Worm (Caenorhabditis elegans) whole organism, L4 larva: ENCODE data around the gene gdi-1.

ENCODE experiments used
- F10B5.3 ChIP-seq: sonication (generic microtip); optimal IDR thresholded peaks from 2 replicates; lab custom pipeline; 2016; ENCODE audit warnings: mild to moderate bottlenecking, missing genetic modification characterization, missing compliant biosample characterization
- F26F4.8 ChIP-seq: fragments of 200-800 bp; sonication (Bioruptor generic); conservative IDR thresholded peaks from 2 replicates; pipeline ENCODE4 v1.3.6; 2022; ENCODE audit warnings: missing genetic modification characterization, missing compliant biosample characterization
- F49E8.2 ChIP-seq: sonication (generic microtip); optimal IDR thresholded peaks from 2 replicates; lab custom pipeline; 2016; ENCODE audit warnings: missing compliant biosample characterization, mild to moderate bottlenecking, missing genetic modification characterization, borderline replicate concordance
- T26A8.4 ChIP-seq: fragments of 200-800 bp; sonication (Bioruptor generic); IDR thresholded peaks from 2 replicates; pipeline ENCODE4 v1.3.6; 2022; ENCODE audit warnings: missing genetic modification characterization, missing compliant biosample characterization
- Y48G9A.11 ChIP-seq: fragments of 200-800 bp; sonication (Bioruptor generic); IDR thresholded peaks from 2 replicates; pipeline ENCODE4 v1.3.6; 2022; ENCODE audit warnings: missing genetic modification reagents, missing genetic modification characterization, missing compliant biosample characterization
- Y5F2A.4 ChIP-seq: fragments of 200-800 bp; sonication (Bioruptor generic); optimal IDR thresholded peaks from 2 replicates; lab custom pipeline; 2018; ENCODE audit warnings: mild to moderate bottlenecking, missing genetic modification characterization, missing compliant biosample characterization
- ZK337.2 ChIP-seq: fragments of 200-800 bp; sonication (Bioruptor generic); IDR thresholded peaks from 2 replicates; pipeline ENCODE4 v1.3.6; 2022; ENCODE audit warnings: missing genetic modification reagents, missing genetic modification characterization, missing compliant biosample characterization
- aha-1 ChIP-seq: fragments of 150-350 bp; peaks from one replicate; lab custom pipeline; 2014; ENCODE audit warnings: missing biosample characterization, missing genetic modification characterization
- arid-1 ChIP-seq: fragments of 200-800 bp; sonication (Bioruptor generic); conservative IDR thresholded peaks from 2 replicates; pipeline ENCODE4 v1.3.6; 2022; ENCODE audit warnings: missing genetic modification reagents, missing genetic modification characterization, missing compliant biosample characterization
- ceh-20 ChIP-seq: fragments of 200-800 bp; sonication (Bioruptor generic); IDR thresholded peaks from 2 replicates; pipeline ENCODE4 v1.3.6; 2022; ENCODE audit warnings: missing genetic modification reagents, missing genetic modification characterization, missing compliant biosample characterization
- ceh-44 ChIP-seq: fragments of 200-800 bp; sonication (Bioruptor generic); IDR thresholded peaks from 2 replicates; pipeline ENCODE4 v1.3.6; 2022; ENCODE audit warnings: missing genetic modification reagents, missing genetic modification characterization, missing compliant biosample characterization
- ceh-82 ChIP-seq: sonication (generic microtip); optimal IDR thresholded peaks from 2 replicates; lab custom pipeline; 2017; ENCODE audit warnings: missing biosample characterization, missing genetic modification characterization
- daf-16 ChIP-seq, 3 experiments: sonication (generic microtip); optimal IDR thresholded peaks; 2 replicates each; lab custom pipeline; 2016 to 2017; ENCODE audit warnings: missing genetic modification characterization in 3 of 3, missing genetic modification reagents in 3 of 3, mild to moderate bottlenecking in 2 of 3, missing compliant biosample characterization in 2 of 3, missing biosample characterization in 1 of 3, moderate library complexity in 1 of 3
- dmd-6 ChIP-seq: fragments of 200-800 bp; sonication (Bioruptor generic); IDR thresholded peaks from 2 replicates; pipeline ENCODE4 v1.3.6; 2022; ENCODE audit warnings: missing genetic modification reagents, missing genetic modification characterization, missing compliant biosample characterization
- dpl-1 ChIP-seq: fragments of 150-350 bp; optimal IDR thresholded peaks from 2 replicates; lab custom pipeline; 2014; ENCODE audit warnings: missing biosample characterization, missing genetic modification reagents, missing genetic modification characterization
- egl-27 ChIP-seq: sonication (generic microtip); optimal IDR thresholded peaks from 3 replicates; lab custom pipeline; 2017; ENCODE audit warnings: missing biosample characterization, missing genetic modification reagents, missing genetic modification characterization
- egl-43 ChIP-seq: fragments of 200-800 bp; sonication (Bioruptor generic); IDR thresholded peaks from 2 replicates; pipeline ENCODE4 v1.3.6; 2022; ENCODE audit warnings: missing genetic modification reagents, missing genetic modification characterization, missing compliant biosample characterization
- hif-1 ChIP-seq, 2 experiments: sonication (generic microtip); optimal IDR thresholded peaks; 2 replicates each; lab custom pipeline; 2016 to 2017; ENCODE audit warnings: missing compliant biosample characterization in 2 of 2, missing genetic modification characterization in 2 of 2, missing genetic modification reagents in 2 of 2, missing genotype in 2 of 2, mild to moderate bottlenecking in 1 of 2
- lin-1 ChIP-seq: fragments of 200-800 bp; sonication (Bioruptor generic); IDR thresholded peaks from 2 replicates; pipeline ENCODE4 v1.3.6; 2022; ENCODE audit warnings: missing genetic modification reagents, missing genetic modification characterization, missing compliant biosample characterization
- lin-29 ChIP-seq: fragments of 200-800 bp; sonication (Bioruptor generic); IDR thresholded peaks from 2 replicates; pipeline ENCODE4 v1.3.6; 2022; ENCODE audit warnings: missing genetic modification reagents, missing genetic modification characterization, missing compliant biosample characterization
- lin-38 ChIP-seq: fragments of 200-800 bp; sonication (Bioruptor generic); IDR thresholded peaks from 2 replicates; pipeline ENCODE4 v1.3.6; 2022; ENCODE audit warnings: missing genetic modification reagents, missing genetic modification characterization, missing compliant biosample characterization
- mdt-29 ChIP-seq: fragments of 200-800 bp; sonication (Bioruptor generic); IDR thresholded peaks from 2 replicates; pipeline ENCODE4 v1.3.6; 2022; ENCODE audit warnings: missing genetic modification reagents, missing genetic modification characterization, missing compliant biosample characterization
- mes-2 ChIP-seq: sonication (generic microtip); optimal IDR thresholded peaks from 2 replicates; lab custom pipeline; 2016; ENCODE audit warnings: missing genotype, mild to moderate bottlenecking, missing genetic modification characterization, missing compliant biosample characterization; ENCODE audit not compliant: poor library complexity, severe bottlenecking
- nhr-10 ChIP-seq: fragments of 150-350 bp; optimal IDR thresholded peaks from 2 replicates; lab custom pipeline; 2014; ENCODE audit warnings: missing biosample characterization, missing genetic modification characterization
- nhr-111 ChIP-seq: fragments of 200-800 bp; sonication (Bioruptor generic); optimal IDR thresholded peaks from 2 replicates; lab custom pipeline; 2018; ENCODE audit warnings: mild to moderate bottlenecking, missing genetic modification characterization, missing compliant biosample characterization
- nhr-237 ChIP-seq: sonication (generic microtip); optimal IDR thresholded peaks from 2 replicates; lab custom pipeline; 2017; ENCODE audit warnings: missing biosample characterization, missing genetic modification characterization
- nhr-41 ChIP-seq: fragments of 200-800 bp; sonication (Bioruptor generic); IDR thresholded peaks from 2 replicates; pipeline ENCODE4 v1.3.6; 2022; ENCODE audit warnings: missing genetic modification reagents, missing genetic modification characterization, missing compliant biosample characterization
- pha-4 ChIP-seq, 2 experiments: fragments of 150-350 bp in 1 of 2; fragments of 200-800 bp in 1 of 2; sonication (Bioruptor generic) in 1 of 2; IDR thresholded peaks in 1 of 2; optimal IDR thresholded peaks in 1 of 2; 2 replicates each; pipeline versions ENCODE4 v1.3.6 to Lab custom; 2014 to 2022; ENCODE audit warnings: missing genetic modification characterization in 2 of 2, missing genetic modification reagents in 2 of 2, missing biosample characterization in 1 of 2, missing compliant biosample characterization in 1 of 2
- saeg-2 ChIP-seq: fragments of 200-800 bp; sonication (Bioruptor generic); IDR thresholded peaks from 2 replicates; pipeline ENCODE4 v1.3.6; 2022; ENCODE audit warnings: missing genetic modification reagents, missing genetic modification characterization, missing compliant biosample characterization
- set-16 ChIP-seq: fragments of 200-800 bp; sonication (Bioruptor generic); IDR thresholded peaks from 2 replicates; pipeline ENCODE4 v1.3.6; 2022; ENCODE audit warnings: missing genetic modification reagents, missing genetic modification characterization, missing compliant biosample characterization
- snpc-1.2 ChIP-seq: fragments of 200-800 bp; sonication (Bioruptor generic); IDR thresholded peaks from 2 replicates; pipeline ENCODE4 v1.3.6; 2022; ENCODE audit warnings: missing genetic modification reagents, missing genetic modification characterization, missing compliant biosample characterization
- snpc-4 ChIP-seq: fragments of 150-350 bp; optimal IDR thresholded peaks from 2 replicates; lab custom pipeline; 2014; ENCODE audit warnings: missing biosample characterization, missing genetic modification characterization
- spr-3 ChIP-seq: fragments of 200-800 bp; sonication (Bioruptor generic); optimal IDR thresholded peaks from 2 replicates; lab custom pipeline; 2018; ENCODE audit warnings: mild to moderate bottlenecking, missing genetic modification characterization, missing compliant biosample characterization
- tag-97 ChIP-seq: fragments of 200-800 bp; sonication (Bioruptor generic); IDR thresholded peaks from 2 replicates; pipeline ENCODE4 v1.3.6; 2022; ENCODE audit warnings: missing genetic modification characterization, missing compliant biosample characterization
- unc-130 ChIP-seq: sonication (generic microtip); optimal IDR thresholded peaks from 2 replicates; lab custom pipeline; 2016; ENCODE audit warnings: missing genetic modification reagents, missing genetic modification characterization, missing compliant biosample characterization
- unc-62 ChIP-seq, 3 experiments: fragments of 150-350 bp in 1 of 3; sonication (generic microtip); optimal IDR thresholded peaks in 2 of 3; peaks in 1 of 3; 1 replicate in 1 of 3; 2 replicates in 2 of 3; lab custom pipeline; 2014 to 2017; ENCODE audit warnings: missing biosample characterization in 3 of 3, missing genetic modification characterization in 3 of 3, missing genetic modification reagents in 3 of 3, missing genotype in 1 of 3
- vab-7 ChIP-seq: fragments of 200-800 bp; sonication (Bioruptor generic); IDR thresholded peaks from 2 replicates; pipeline ENCODE4 v1.3.6; 2022; ENCODE audit warnings: missing genetic modification reagents, missing genetic modification characterization, missing compliant biosample characterization
- zag-1 ChIP-seq: fragments of 150-350 bp; optimal IDR thresholded peaks from 2 replicates; lab custom pipeline; 2014; ENCODE audit warnings: missing biosample characterization, missing genetic modification characterization
- zfp-3 ChIP-seq: fragments of 200-800 bp; sonication (Bioruptor generic); conservative IDR thresholded peaks from 2 replicates; pipeline ENCODE4 v1.3.6; 2022; ENCODE audit warnings: missing genetic modification reagents, missing genetic modification characterization, missing compliant biosample characterization
- zip-11 ChIP-seq: fragments of 200-800 bp; sonication (Bioruptor generic); IDR thresholded peaks from 2 replicates; pipeline ENCODE4 v1.3.6; 2022; ENCODE audit warnings: missing genetic modification characterization, missing compliant biosample characterization

gdi-1 gene

DNA sequence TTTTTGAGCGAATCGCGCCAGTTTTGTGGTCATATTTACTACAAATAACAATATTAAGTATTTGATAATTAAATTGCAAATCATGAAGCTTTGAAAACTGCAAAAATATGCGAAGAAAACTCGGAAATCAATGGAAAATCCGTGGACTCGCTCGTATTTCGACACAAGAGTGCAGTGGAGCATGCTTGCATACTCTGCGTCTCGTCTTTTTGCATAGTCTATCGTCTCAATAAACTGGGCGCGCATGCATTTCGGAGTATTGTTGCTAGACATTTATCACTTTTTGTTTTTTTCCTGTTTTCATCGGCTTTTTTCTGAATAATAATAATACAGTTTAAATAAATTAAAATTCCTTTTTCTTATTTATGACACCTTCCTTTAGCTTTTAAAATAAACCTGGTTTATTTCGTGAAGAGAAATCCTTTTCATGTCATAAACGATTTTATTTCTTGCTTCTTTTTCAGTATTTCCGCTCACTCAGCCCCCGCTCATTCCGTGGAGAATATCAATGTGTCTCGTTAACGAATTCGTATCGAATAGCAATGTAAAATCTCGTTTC is 24.9 kb downstream of the gdi-1 start, which contains the start of the genes mrps-7 and Y57G11C.3 (continued):
- TF ChIP-seq nhr-111 (no peak), lin-1 (0 out of 2 replicates have a peak, but pooled peaks have one; percentile 14), ceh-82 (tag; lab: Kevin White, UChicago) (no peak), F26F4.8 (GFP tag; lab: Robert Waterston, UW) (no peak), tag-97 (GFP tag; lab: Robert Waterston, UW) (no peak)

- TF ChIP-seq nhr-41 (no peak), zag-1 (tag; lab: Kevin White, UChicago) (no peak), lin-38 (GFP tag; lab: Robert Waterston, UW) (peak; percentile 56), zfp-3 (GFP tag; lab: Robert Waterston, UW) (no peak), spr-3 (GFP tag; lab: Kevin White, UChicago) (no peak), nhr-10 (no peak)
Observed at ce11 chrIV:14766382-14766781, 26.3 kb downstream of the gdi-1 start, which contains the start of gene vti-1. Gene vti-1 (minus strand): TSS chrIV:14766665.

- TF ChIP-seq ceh-20 (no peak), zip-11 (no peak), lin-29 (GFP tag; lab: Robert Waterston, UW) (no peak), ceh-82 (tag; lab: Kevin White, UChicago) (no peak)
- TF ChIP-seq, all 104 proteins: peak for 0
Observed at ce11 chrIV:14765336-14765735, 27.4 kb downstream of the gdi-1 start, which contains the start of gene Y57G11C.5. Gene Y57G11C.5 (minus strand): TSS chrIV:14765436.

- no peak for TF ChIP-seq ceh-20
- TF ChIP-seq aha-1 (tag; lab: Kevin White, UChicago), result peak; percentile 66
- peak; percentile 99 for TF ChIP-seq snpc-1.2 (GFP tag; lab: Robert Waterston, UW)
- TF ChIP-seq saeg-2, result no peak
- peak; percentile 97 for TF ChIP-seq F49E8.2 (tag; lab: Kevin White, UChicago)
- 0 out of 2 replicates have a peak, but pooled peaks have one; percentile 30 for TF ChIP-seq ZK337.2 (GFP tag; lab: Robert Waterston, UW)
- peak; percentile 48 for TF ChIP-seq pha-4 (GFP tag; IDR thresholded peaks at IDR 0.05; lab: Robert Waterston, UW)
- no peak for TF ChIP-seq pha-4 (tag; optimal IDR thresholded peaks at IDR 0.05; lab: Kevin White, UChicago)
- peak; percentile 61; the same call in 1 of the 2 replicates for TF ChIP-seq egl-43
- TF ChIP-seq lin-38 (GFP tag; lab: Robert Waterston, UW), result peak; percentile 73
- TF ChIP-seq nhr-237 (tag; lab: Kevin White, UChicago), result no peak
- TF ChIP-seq set-16 (GFP tag; lab: Robert Waterston, UW), result peak; percentile 39; the same call in 1 of the 2 replicates
- no peak for TF ChIP-seq F10B5.3
- TF ChIP-seq hif-1 (tag; optimal IDR thresholded peaks at IDR 0.05; lab: Kevin White, UChicago), result no peak
- TF ChIP-seq mdt-29 (GFP tag; lab: Robert Waterston, UW), result peak; percentile 90
- peak; percentile 75 for TF ChIP-seq unc-130 (GFP tag; lab: Kevin White, UChicago)
- no peak for TF ChIP-seq F26F4.8 (GFP tag; lab: Robert Waterston, UW)
- peak; percentile 53; the same call in 1 of the 2 replicates for TF ChIP-seq T26A8.4 (GFP tag; lab: Robert Waterston, UW)
- TF ChIP-seq vab-7 (GFP tag; lab: Robert Waterston, UW), result peak; percentile 19; the same call in 1 of the 2 replicates
- TF ChIP-seq unc-62 (GFP tag; optimal IDR thresholded peaks at IDR 0.05 in 1 of 2; lab: Kevin White, UChicago), result peak in 1 of 2 experiments; percentile 25
- no peak for TF ChIP-seq unc-62 (tag; optimal IDR thresholded peaks at IDR 0.05; lab: Kevin White, UChicago)
- TF ChIP-seq dpl-1 (GFP tag; lab: Kevin White, UChicago), result no peak
- peak; percentile 12 for TF ChIP-seq Y5F2A.4 (GFP tag; lab: Kevin White, UChicago)
- peak; percentile 8 for TF ChIP-seq mes-2
- no peak for TF ChIP-seq egl-27 (tag; lab: Kevin White, UChicago)
- peak; percentile 36 for TF ChIP-seq snpc-4
- TF ChIP-seq lin-29 (GFP tag; lab: Robert Waterston, UW), result no peak
- peak; percentile 71 for TF ChIP-seq Y48G9A.11 (GFP tag; lab: Robert Waterston, UW)
- no peak for TF ChIP-seq daf-16 (GFP tag; optimal IDR thresholded peaks at IDR 0.05; lab: Kevin White, UChicago)
- no peak for TF ChIP-seq daf-16 (tag; optimal IDR thresholded peaks at IDR 0.05; lab: Kevin White, UChicago)
- 0 out of 2 replicates have a peak, but pooled peaks have one; percentile 5 for TF ChIP-seq dmd-6 (GFP tag; lab: Robert Waterston, UW)
- TF ChIP-seq arid-1 (GFP tag; lab: Robert Waterston, UW), result 0 out of 2 replicates have a peak, but pooled peaks have one; percentile 7
- 0 out of 2 replicates have a peak, but pooled peaks have one; percentile 5 for TF ChIP-seq ceh-44 (GFP tag; lab: Robert Waterston, UW)
- TF ChIP-seq, all 104 proteins: peak for 20
Observed at ce11 chrIV:14764719-14765173, 27.9 kb downstream of the gdi-1 start.
